Worm (Caenorhabditis elegans) whole organism, L3 larva: ENCODE data around the gene F07C6.2.

Experiments used
- R02D3.7 ChIP-seq: fragments of 150-350 bp; optimal IDR thresholded peaks from 2 replicates; lab custom pipeline; 2014; ENCODE audit warnings: missing biosample characterization, missing genetic modification characterization
- ceh-16 ChIP-seq: sonication (generic microtip); optimal IDR thresholded peaks from 2 replicates; lab custom pipeline; 2017; ENCODE audit warnings: missing biosample characterization, missing genetic modification characterization
- ceh-28 ChIP-seq: fragments of 150-350 bp; optimal IDR thresholded peaks from 2 replicates; lab custom pipeline; 2014; ENCODE audit warnings: missing biosample characterization, missing genetic modification reagents, missing genetic modification characterization
- ceh-82 ChIP-seq: fragments of 150-350 bp; optimal IDR thresholded peaks from 2 replicates; lab custom pipeline; 2014; ENCODE audit warnings: missing biosample characterization, missing genetic modification characterization
- ceh-9 ChIP-seq: sonication (generic microtip); optimal IDR thresholded peaks from 2 replicates; lab custom pipeline; 2018; ENCODE audit warnings: missing biosample characterization, missing genetic modification characterization
- daf-12 ChIP-seq: fragments of 150-350 bp; optimal IDR thresholded peaks from 2 replicates; lab custom pipeline; 2014; ENCODE audit warnings: missing biosample characterization, missing genetic modification reagents, missing genetic modification characterization
- egl-5 ChIP-seq: fragments of 150-350 bp; optimal IDR thresholded peaks from 2 replicates; lab custom pipeline; 2017; ENCODE audit warnings: missing biosample characterization, missing genetic modification reagents, missing genetic modification characterization, inconsistent platforms
- elt-1 ChIP-seq: fragments of 150-350 bp; optimal IDR thresholded peaks from 2 replicates; lab custom pipeline; 2014; ENCODE audit warnings: missing biosample characterization, missing genetic modification characterization
- elt-2 ChIP-seq: sonication (generic microtip); optimal IDR thresholded peaks from 2 replicates; lab custom pipeline; 2016; ENCODE audit warnings: missing genetic modification reagents, mild to moderate bottlenecking, missing genetic modification characterization, missing compliant biosample characterization
- elt-3 ChIP-seq, 3 experiments: fragments of 150-350 bp in 1 of 3; sonication (generic microtip) in 2 of 3; optimal IDR thresholded peaks; 2 replicates in 2 of 3; 4 replicates in 1 of 3; lab custom pipeline; 2014 to 2017; ENCODE audit warnings: missing biosample characterization in 3 of 3, missing genetic modification characterization in 3 of 3
- fkh-10 ChIP-seq: sonication (generic microtip); optimal IDR thresholded peaks from 2 replicates; lab custom pipeline; 2017; ENCODE audit warnings: missing biosample characterization, missing genetic modification reagents, missing genetic modification characterization
- fos-1 ChIP-seq: fragments of 150-350 bp; optimal IDR thresholded peaks from 2 replicates; lab custom pipeline; 2014; ENCODE audit warnings: missing biosample characterization, missing genetic modification characterization
- hmg-11 ChIP-seq: sonication (generic microtip); optimal IDR thresholded peaks from 2 replicates; lab custom pipeline; 2016; ENCODE audit warnings: missing genetic modification characterization, missing compliant biosample characterization
- jun-1 ChIP-seq: fragments of 150-350 bp; optimal IDR thresholded peaks from 2 replicates; lab custom pipeline; 2014; ENCODE audit warnings: missing biosample characterization, missing genetic modification reagents, missing genetic modification characterization
- lin-15B ChIP-seq: fragments of 150-350 bp; optimal IDR thresholded peaks from 2 replicates; lab custom pipeline; 2014; ENCODE audit warnings: missing biosample characterization, missing genetic modification characterization
- lin-39 ChIP-seq: fragments of 150-350 bp; optimal IDR thresholded peaks from 2 replicates; lab custom pipeline; 2018; ENCODE audit warnings: missing biosample characterization, missing genetic modification reagents, missing genetic modification characterization
- mdl-1 ChIP-seq: fragments of 150-350 bp; optimal IDR thresholded peaks from 2 replicates; lab custom pipeline; 2014; ENCODE audit warnings: missing biosample characterization, missing genetic modification characterization
- mml-1 ChIP-seq: fragments of 150-350 bp; sonication (generic microtip); optimal IDR thresholded peaks from 3 replicates; lab custom pipeline; 2014; ENCODE audit warnings: missing biosample characterization, missing genetic modification characterization
- nfya-1 ChIP-seq: sonication (generic microtip); optimal IDR thresholded peaks from 2 replicates; lab custom pipeline; 2017; ENCODE audit warnings: missing genetic modification characterization, mild to moderate bottlenecking, missing compliant biosample characterization, antibody characterized with exemption, moderate library complexity; ENCODE audit not compliant: insufficient read depth
- nhr-11 ChIP-seq: fragments of 150-350 bp; optimal IDR thresholded peaks from 2 replicates; lab custom pipeline; 2014; ENCODE audit warnings: missing biosample characterization, missing genetic modification characterization
- nhr-12 ChIP-seq: fragments of 150-350 bp; optimal IDR thresholded peaks from 2 replicates; lab custom pipeline; 2014; ENCODE audit warnings: missing biosample characterization, missing genetic modification characterization
- nhr-23 ChIP-seq: fragments of 150-350 bp; optimal IDR thresholded peaks from 2 replicates; lab custom pipeline; 2014; ENCODE audit warnings: missing biosample characterization, missing genetic modification reagents, missing genetic modification characterization
- nhr-237 ChIP-seq: fragments of 150-350 bp; optimal IDR thresholded peaks from 2 replicates; lab custom pipeline; 2014; ENCODE audit warnings: missing biosample characterization, missing genetic modification characterization
- nhr-25 ChIP-seq: sonication (generic microtip); optimal IDR thresholded peaks from 2 replicates; lab custom pipeline; 2017; ENCODE audit warnings: missing biosample characterization, missing genetic modification characterization
- nhr-28 ChIP-seq: fragments of 150-350 bp; optimal IDR thresholded peaks from 2 replicates; lab custom pipeline; 2014; ENCODE audit warnings: missing biosample characterization, missing genetic modification characterization
- nhr-43 ChIP-seq: sonication (generic microtip); optimal IDR thresholded peaks from 2 replicates; lab custom pipeline; 2016; ENCODE audit warnings: mild to moderate bottlenecking, missing genetic modification characterization, missing compliant biosample characterization; ENCODE audit not compliant: poor library complexity, severe bottlenecking
- nhr-67 ChIP-seq: fragments of 150-350 bp; optimal IDR thresholded peaks from 2 replicates; lab custom pipeline; 2014; ENCODE audit warnings: missing biosample characterization, missing genetic modification characterization
- nhr-76 ChIP-seq: fragments of 150-350 bp; sonication (generic microtip); optimal IDR thresholded peaks from 5 replicates; lab custom pipeline; 2014; ENCODE audit warnings: missing biosample characterization, missing genetic modification characterization
- pha-4 ChIP-seq: fragments of 150-350 bp; optimal IDR thresholded peaks from 2 replicates; lab custom pipeline; 2014; ENCODE audit warnings: missing biosample characterization, missing genetic modification reagents, missing genetic modification characterization
- pqm-1 ChIP-seq: fragments of 150-350 bp; optimal IDR thresholded peaks from 2 replicates; lab custom pipeline; 2017; ENCODE audit warnings: missing biosample characterization, missing genetic modification characterization, inconsistent platforms
- sea-2 ChIP-seq: fragments of 150-350 bp; sonication (generic microtip); optimal IDR thresholded peaks from 4 replicates; lab custom pipeline; 2014; ENCODE audit warnings: missing biosample characterization, missing genetic modification reagents, missing genetic modification characterization
- snpc-4 ChIP-seq: fragments of 150-350 bp; optimal IDR thresholded peaks from 2 replicates; lab custom pipeline; 2014; ENCODE audit warnings: missing biosample characterization, missing genetic modification characterization
- unc-39 ChIP-seq: sonication (generic microtip); optimal IDR thresholded peaks from 4 replicates; lab custom pipeline; 2017; ENCODE audit warnings: missing biosample characterization, missing genetic modification characterization
- unc-62 ChIP-seq: fragments of 150-350 bp; sonication (generic microtip); optimal IDR thresholded peaks from 4 replicates; lab custom pipeline; 2014; ENCODE audit warnings: missing biosample characterization, missing genetic modification reagents, missing genetic modification characterization
- zag-1 ChIP-seq: fragments of 150-350 bp; optimal IDR thresholded peaks from 2 replicates; lab custom pipeline; 2014; ENCODE audit warnings: missing biosample characterization, missing genetic modification characterization

Gene F07C6.2

DNA sequence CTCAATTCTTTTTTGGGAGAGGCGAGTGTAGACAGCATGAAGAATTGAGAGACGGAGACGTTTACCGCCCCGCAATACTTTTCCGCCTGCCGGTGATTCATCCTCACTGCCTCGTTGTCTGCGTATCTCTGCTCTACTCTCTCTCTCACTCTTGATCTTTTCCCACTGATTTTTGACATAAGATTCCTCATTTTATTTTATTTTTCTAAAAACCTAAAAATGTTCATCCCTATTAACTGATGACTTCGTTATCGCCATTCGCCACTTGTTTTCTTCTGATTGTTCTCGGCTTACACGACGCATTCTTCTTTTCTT, 43.4 kb downstream of the F07C6.2 start:
- no peak for TF ChIP-seq nhr-25 (tag; lab: Kevin White, UChicago)
- peak; percentile 33 for TF ChIP-seq nfya-1 (tag; lab: Kevin White, UChicago)
- no peak for TF ChIP-seq ceh-9 (tag; lab: Kevin White, UChicago)
- no peak for TF ChIP-seq mml-1 (tag; lab: Kevin White, UChicago)
- TF ChIP-seq R02D3.7, result no peak
- no peak for TF ChIP-seq zag-1
- TF ChIP-seq nhr-76, result no peak
- TF ChIP-seq lin-15B (tag; lab: Kevin White, UChicago), result no peak
- peak; percentile 35 for TF ChIP-seq nhr-23 (tag; lab: Kevin White, UChicago)
- TF ChIP-seq mdl-1 (tag; lab: Kevin White, UChicago), result no peak
- TF ChIP-seq snpc-4 (tag; lab: Kevin White, UChicago), result no peak
- TF ChIP-seq pqm-1, result no peak
- no peak for TF ChIP-seq ceh-16 (tag; lab: Kevin White, UChicago)
- no peak for TF ChIP-seq fos-1
- peak; percentile 39 for TF ChIP-seq pha-4 (tag; lab: Kevin White, UChicago)
- no peak for TF ChIP-seq unc-62 (GFP tag; lab: Kevin White, UChicago)

DNA sequence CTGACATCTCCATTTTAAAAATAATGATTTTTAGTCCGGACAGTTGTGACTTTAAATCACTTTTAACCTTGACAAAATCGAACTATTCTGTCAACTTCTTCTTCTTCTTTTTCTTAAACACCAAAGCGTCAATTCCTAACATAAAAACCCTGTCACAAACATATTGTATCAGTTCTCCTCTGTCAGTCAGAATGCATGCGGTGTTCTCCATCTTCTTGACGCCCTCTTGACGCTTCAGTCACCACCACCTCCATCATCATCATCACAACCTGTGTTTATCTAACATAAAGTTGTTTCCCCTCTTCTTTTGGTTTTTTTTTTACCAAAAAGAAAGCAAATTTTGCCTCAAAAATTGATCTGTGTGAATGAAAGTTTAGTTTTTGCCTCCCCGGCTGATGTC, 44.4 kb downstream of the F07C6.2 start:
- TF ChIP-seq nhr-25 (tag; lab: Kevin White, UChicago) (peak; percentile 11), nhr-12 (no peak)

DNA sequence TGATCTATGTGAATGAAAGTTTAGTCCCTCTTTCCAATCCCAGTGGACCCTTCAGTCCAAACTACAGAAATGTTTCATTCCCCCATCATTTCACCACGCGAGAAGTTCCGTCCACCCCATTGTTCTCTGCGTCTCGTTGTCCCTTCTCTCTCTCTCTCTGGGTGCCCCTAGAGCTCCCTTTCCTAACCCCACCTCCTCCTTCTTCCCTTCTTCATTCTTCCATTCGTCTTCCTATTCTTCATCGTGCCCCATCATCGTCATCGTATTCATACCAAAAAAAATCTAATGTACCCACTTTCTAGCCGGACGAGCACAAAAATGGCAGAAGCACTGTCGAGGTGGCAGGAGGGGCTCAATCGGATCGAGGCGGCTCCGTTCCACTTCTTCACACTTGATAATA, 45.2 kb downstream of the F07C6.2 start, which contains the start of gene M02B1.3:
TSS of gene M02B1.3 (plus strand) at position 301 of the 400 bp plus-strand sequence.
- TF ChIP-seq nhr-237 (tag; lab: Kevin White, UChicago) (no peak), sea-2 (no peak), nfya-1 (tag; lab: Kevin White, UChicago) (peak; percentile 31), lin-39 (tag; lab: Kevin White, UChicago) (peak; percentile 7), ceh-9 (tag; lab: Kevin White, UChicago) (no peak)
- TF ChIP-seq, all 47 proteins: peak for 2

DNA sequence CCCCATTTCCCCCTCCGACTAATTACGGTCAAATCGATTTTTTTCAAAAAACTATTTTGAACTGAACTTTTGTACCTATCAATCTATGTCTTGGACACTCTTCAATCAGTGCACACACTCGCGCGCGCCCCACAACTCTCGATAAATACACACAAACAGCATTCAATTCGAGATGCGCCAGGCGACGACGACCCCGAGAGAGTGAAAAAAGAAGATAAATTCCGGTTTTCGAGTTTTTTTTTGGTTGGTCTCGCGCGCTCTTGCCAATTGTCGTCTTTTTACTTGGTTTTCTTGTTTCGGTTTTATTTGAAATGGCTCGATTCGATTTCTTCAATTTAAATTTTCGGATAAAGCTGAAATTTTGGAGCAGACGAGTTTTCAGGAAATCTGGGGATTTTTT, 49.4 kb downstream of the F07C6.2 start:
- no peak for TF ChIP-seq unc-62 (GFP tag; lab: Kevin White, UChicago)
- no peak for TF ChIP-seq fos-1
- TF ChIP-seq R02D3.7, result no peak
- TF ChIP-seq elt-1 (tag; lab: Kevin White, UChicago), result no peak
- peak; percentile 40 for TF ChIP-seq hmg-11
- TF ChIP-seq nhr-43 (tag; lab: Kevin White, UChicago), result no peak
- no peak for TF ChIP-seq snpc-4 (tag; lab: Kevin White, UChicago)
- no peak for TF ChIP-seq daf-12 (tag; lab: Kevin White, UChicago)
- TF ChIP-seq elt-3 (tag; optimal IDR thresholded peaks at IDR 0.05; lab: Kevin White, UChicago), result no peak
- no peak for TF ChIP-seq ceh-82 (tag; lab: Kevin White, UChicago)
- TF ChIP-seq ceh-28 (tag; lab: Kevin White, UChicago), result no peak
- TF ChIP-seq pha-4 (tag; lab: Kevin White, UChicago), result peak; percentile 62
- TF ChIP-seq nfya-1 (tag; lab: Kevin White, UChicago), result peak; percentile 17
- no peak for TF ChIP-seq nhr-76
- TF ChIP-seq nhr-11 (tag; lab: Kevin White, UChicago), result no peak
- TF ChIP-seq pqm-1, result no peak
- no peak for TF ChIP-seq fkh-10 (GFP tag; lab: Kevin White, UChicago)
- peak; percentile 17 for TF ChIP-seq elt-2
- peak; percentile 5 for TF ChIP-seq nhr-25 (tag; lab: Kevin White, UChicago)
- TF ChIP-seq mml-1 (tag; lab: Kevin White, UChicago), result no peak
- TF ChIP-seq nhr-237 (tag; lab: Kevin White, UChicago), result no peak
- no peak for TF ChIP-seq mdl-1 (tag; lab: Kevin White, UChicago)
- no peak for TF ChIP-seq jun-1
- no peak for TF ChIP-seq nhr-12
- TF ChIP-seq lin-39 (tag; lab: Kevin White, UChicago), result no peak
- TF ChIP-seq nhr-28 (tag; lab: Kevin White, UChicago), result no peak
- no peak for TF ChIP-seq unc-39 (tag; lab: Kevin White, UChicago)
- no peak for TF ChIP-seq egl-5 (tag; lab: Kevin White, UChicago)
- TF ChIP-seq nhr-67 (tag; lab: Kevin White, UChicago), result no peak
